Worm (Caenorhabditis elegans) whole organism, L4 larva: ENCODE measurements around the gene gcy-12.
A peak's percentile ranks its signal among the peaks of the same experiment; 100 is the strongest.

Source experiments
- F26F4.8 ChIP-seq: fragments of 200-800 bp; sonication (Bioruptor generic); conservative IDR thresholded peaks from 2 replicates; pipeline ENCODE4 v1.3.6; 2022; ENCODE audit warnings: missing genetic modification characterization, missing compliant biosample characterization
- F44E2.7 ChIP-seq: fragments of 200-800 bp; sonication (Bioruptor generic); IDR thresholded peaks from 2 replicates; pipeline ENCODE4 v2.1.2; 2022; ENCODE audit warnings: missing genetic modification characterization, missing compliant biosample characterization
- T20F7.1 ChIP-seq: fragments of 200-800 bp; sonication (Bioruptor generic); optimal IDR thresholded peaks from 2 replicates; lab custom pipeline; 2018; ENCODE audit warnings: mild to moderate bottlenecking, missing genetic modification characterization, missing compliant biosample characterization
- Y105C5A.15 ChIP-seq: fragments of 200-800 bp; sonication (Bioruptor generic); IDR thresholded peaks from 2 replicates; pipeline ENCODE4 v1.3.6; 2022; ENCODE audit warnings: missing genetic modification characterization, missing compliant biosample characterization
- Y48G9A.11 ChIP-seq: fragments of 200-800 bp; sonication (Bioruptor generic); IDR thresholded peaks from 2 replicates; pipeline ENCODE4 v1.3.6; 2022; ENCODE audit warnings: missing genetic modification reagents, missing genetic modification characterization, missing compliant biosample characterization
- Y5F2A.4 ChIP-seq: fragments of 200-800 bp; sonication (Bioruptor generic); optimal IDR thresholded peaks from 2 replicates; lab custom pipeline; 2018; ENCODE audit warnings: mild to moderate bottlenecking, missing genetic modification characterization, missing compliant biosample characterization
- aha-1 ChIP-seq: fragments of 150-350 bp; peaks from one replicate; lab custom pipeline; 2014; ENCODE audit warnings: missing biosample characterization, missing genetic modification characterization
- arid-1 ChIP-seq: fragments of 200-800 bp; sonication (Bioruptor generic); conservative IDR thresholded peaks from 2 replicates; pipeline ENCODE4 v1.3.6; 2022; ENCODE audit warnings: missing genetic modification reagents, missing genetic modification characterization, missing compliant biosample characterization
- ceh-20 ChIP-seq: fragments of 200-800 bp; sonication (Bioruptor generic); IDR thresholded peaks from 2 replicates; pipeline ENCODE4 v1.3.6; 2022; ENCODE audit warnings: missing genetic modification reagents, missing genetic modification characterization, missing compliant biosample characterization
- ceh-32 ChIP-seq: sonication (generic microtip); optimal IDR thresholded peaks from 2 replicates; lab custom pipeline; 2016; ENCODE audit warnings: mild to moderate bottlenecking, missing genetic modification characterization, missing compliant biosample characterization; ENCODE audit not compliant: poor library complexity
- ceh-44 ChIP-seq: fragments of 200-800 bp; sonication (Bioruptor generic); IDR thresholded peaks from 2 replicates; pipeline ENCODE4 v1.3.6; 2022; ENCODE audit warnings: missing genetic modification reagents, missing genetic modification characterization, missing compliant biosample characterization
- cey-2 ChIP-seq: sonication (generic microtip); optimal IDR thresholded peaks from 3 replicates; lab custom pipeline; 2017; ENCODE audit warnings: missing genetic modification characterization, mild to moderate bottlenecking, missing compliant biosample characterization, antibody characterized with exemption, borderline replicate concordance; ENCODE audit not compliant: insufficient read depth
- daf-12 ChIP-seq: fragments of 150-350 bp; optimal IDR thresholded peaks from 2 replicates; lab custom pipeline; 2014; ENCODE audit warnings: missing biosample characterization, missing genetic modification reagents, missing genetic modification characterization
- daf-16 ChIP-seq, 3 experiments: sonication (generic microtip); optimal IDR thresholded peaks; 2 replicates each; lab custom pipeline; 2016 to 2017; ENCODE audit warnings: missing genetic modification characterization in 3 of 3, missing genetic modification reagents in 3 of 3, mild to moderate bottlenecking in 2 of 3, missing compliant biosample characterization in 2 of 3, missing biosample characterization in 1 of 3, moderate library complexity in 1 of 3
- dpl-1 ChIP-seq: fragments of 150-350 bp; optimal IDR thresholded peaks from 2 replicates; lab custom pipeline; 2014; ENCODE audit warnings: missing biosample characterization, missing genetic modification reagents, missing genetic modification characterization
- egl-27 ChIP-seq: sonication (generic microtip); optimal IDR thresholded peaks from 3 replicates; lab custom pipeline; 2017; ENCODE audit warnings: missing biosample characterization, missing genetic modification reagents, missing genetic modification characterization
- egl-43 ChIP-seq: fragments of 200-800 bp; sonication (Bioruptor generic); IDR thresholded peaks from 2 replicates; pipeline ENCODE4 v1.3.6; 2022; ENCODE audit warnings: missing genetic modification reagents, missing genetic modification characterization, missing compliant biosample characterization
- gei-8 ChIP-seq: fragments of 200-800 bp; sonication (Bioruptor generic); optimal IDR thresholded peaks from 2 replicates; lab custom pipeline; 2018; ENCODE audit warnings: mild to moderate bottlenecking, missing genetic modification characterization, missing compliant biosample characterization
- hlh-11 ChIP-seq: fragments of 200-800 bp; sonication (Bioruptor generic); optimal IDR thresholded peaks from 2 replicates; lab custom pipeline; 2018; ENCODE audit warnings: mild to moderate bottlenecking, missing genetic modification characterization, missing compliant biosample characterization
- hlh-30 ChIP-seq: sonication (generic microtip); optimal IDR thresholded peaks from 2 replicates; lab custom pipeline; 2017; ENCODE audit warnings: antibody characterized with exemption, mild to moderate bottlenecking, missing genetic modification characterization, missing compliant biosample characterization; ENCODE audit not compliant: insufficient read depth
- lin-29 ChIP-seq: fragments of 200-800 bp; sonication (Bioruptor generic); IDR thresholded peaks from 2 replicates; pipeline ENCODE4 v1.3.6; 2022; ENCODE audit warnings: missing genetic modification reagents, missing genetic modification characterization, missing compliant biosample characterization
- lir-3 ChIP-seq: sonication (generic microtip); optimal IDR thresholded peaks from 2 replicates; lab custom pipeline; 2016; ENCODE audit warnings: mild to moderate bottlenecking, missing genetic modification characterization, missing compliant biosample characterization
- madf-5 ChIP-seq, 2 experiments: fragments of 200-800 bp; sonication (Bioruptor generic); IDR thresholded peaks; 2 replicates each; pipeline ENCODE4 v1.3.6; 2022; ENCODE audit warnings: missing compliant biosample characterization in 2 of 2, missing genetic modification characterization in 2 of 2
- mes-2 ChIP-seq: sonication (generic microtip); optimal IDR thresholded peaks from 2 replicates; lab custom pipeline; 2016; ENCODE audit warnings: missing genotype, mild to moderate bottlenecking, missing genetic modification characterization, missing compliant biosample characterization; ENCODE audit not compliant: poor library complexity, severe bottlenecking
- mxl-3 ChIP-seq: fragments of 200-800 bp; sonication (Bioruptor generic); optimal IDR thresholded peaks from 2 replicates; lab custom pipeline; 2018; ENCODE audit warnings: mild to moderate bottlenecking, missing genetic modification characterization, missing compliant biosample characterization
- nhr-10 ChIP-seq: fragments of 150-350 bp; optimal IDR thresholded peaks from 2 replicates; lab custom pipeline; 2014; ENCODE audit warnings: missing biosample characterization, missing genetic modification characterization
- nhr-11 ChIP-seq: fragments of 150-350 bp; optimal IDR thresholded peaks from 2 replicates; lab custom pipeline; 2014; ENCODE audit warnings: missing biosample characterization, missing genetic modification characterization
- nhr-25 ChIP-seq: sonication (generic microtip); optimal IDR thresholded peaks from 2 replicates; lab custom pipeline; 2017; ENCODE audit warnings: missing genetic modification characterization, mild to moderate bottlenecking, missing compliant biosample characterization, antibody characterized with exemption, moderate library complexity, borderline replicate concordance; ENCODE audit not compliant: insufficient read depth
- nhr-77 ChIP-seq: fragments of 150-350 bp; optimal IDR thresholded peaks from 2 replicates; lab custom pipeline; 2014; ENCODE audit warnings: missing biosample characterization, missing genetic modification characterization
- pha-4 ChIP-seq, 2 experiments: fragments of 150-350 bp in 1 of 2; fragments of 200-800 bp in 1 of 2; sonication (Bioruptor generic) in 1 of 2; IDR thresholded peaks in 1 of 2; optimal IDR thresholded peaks in 1 of 2; 2 replicates each; pipeline versions ENCODE4 v1.3.6 to Lab custom; 2014 to 2022; ENCODE audit warnings: missing genetic modification characterization in 2 of 2, missing genetic modification reagents in 2 of 2, missing biosample characterization in 1 of 2, missing compliant biosample characterization in 1 of 2
- snpc-1.2 ChIP-seq: fragments of 200-800 bp; sonication (Bioruptor generic); IDR thresholded peaks from 2 replicates; pipeline ENCODE4 v1.3.6; 2022; ENCODE audit warnings: missing genetic modification reagents, missing genetic modification characterization, missing compliant biosample characterization
- tag-97 ChIP-seq: fragments of 200-800 bp; sonication (Bioruptor generic); IDR thresholded peaks from 2 replicates; pipeline ENCODE4 v1.3.6; 2022; ENCODE audit warnings: missing genetic modification characterization, missing compliant biosample characterization
- tra-1 ChIP-seq: fragments of 200-800 bp; sonication (Bioruptor generic); IDR thresholded peaks from 2 replicates; pipeline ENCODE4 v1.3.6; 2022; ENCODE audit warnings: missing genetic modification reagents, missing genetic modification characterization, missing compliant biosample characterization
- unc-62 ChIP-seq, 3 experiments: fragments of 150-350 bp in 1 of 3; sonication (generic microtip); optimal IDR thresholded peaks in 2 of 3; peaks in 1 of 3; 1 replicate in 1 of 3; 2 replicates in 2 of 3; lab custom pipeline; 2014 to 2017; ENCODE audit warnings: missing biosample characterization in 3 of 3, missing genetic modification characterization in 3 of 3, missing genetic modification reagents in 3 of 3, missing genotype in 1 of 3
- vab-7 ChIP-seq: fragments of 200-800 bp; sonication (Bioruptor generic); IDR thresholded peaks from 2 replicates; pipeline ENCODE4 v1.3.6; 2022; ENCODE audit warnings: missing genetic modification reagents, missing genetic modification characterization, missing compliant biosample characterization
- zag-1 ChIP-seq: fragments of 150-350 bp; optimal IDR thresholded peaks from 2 replicates; lab custom pipeline; 2014; ENCODE audit warnings: missing biosample characterization, missing genetic modification characterization
- zfp-2 ChIP-seq: sonication (generic microtip); optimal IDR thresholded peaks from 2 replicates; lab custom pipeline; 2016; ENCODE audit warnings: mild to moderate bottlenecking, missing genetic modification characterization, missing compliant biosample characterization
- zfp-3 ChIP-seq: fragments of 200-800 bp; sonication (Bioruptor generic); conservative IDR thresholded peaks from 2 replicates; pipeline ENCODE4 v1.3.6; 2022; ENCODE audit warnings: missing genetic modification reagents, missing genetic modification characterization, missing compliant biosample characterization

The gcy-12 gene

DNA sequence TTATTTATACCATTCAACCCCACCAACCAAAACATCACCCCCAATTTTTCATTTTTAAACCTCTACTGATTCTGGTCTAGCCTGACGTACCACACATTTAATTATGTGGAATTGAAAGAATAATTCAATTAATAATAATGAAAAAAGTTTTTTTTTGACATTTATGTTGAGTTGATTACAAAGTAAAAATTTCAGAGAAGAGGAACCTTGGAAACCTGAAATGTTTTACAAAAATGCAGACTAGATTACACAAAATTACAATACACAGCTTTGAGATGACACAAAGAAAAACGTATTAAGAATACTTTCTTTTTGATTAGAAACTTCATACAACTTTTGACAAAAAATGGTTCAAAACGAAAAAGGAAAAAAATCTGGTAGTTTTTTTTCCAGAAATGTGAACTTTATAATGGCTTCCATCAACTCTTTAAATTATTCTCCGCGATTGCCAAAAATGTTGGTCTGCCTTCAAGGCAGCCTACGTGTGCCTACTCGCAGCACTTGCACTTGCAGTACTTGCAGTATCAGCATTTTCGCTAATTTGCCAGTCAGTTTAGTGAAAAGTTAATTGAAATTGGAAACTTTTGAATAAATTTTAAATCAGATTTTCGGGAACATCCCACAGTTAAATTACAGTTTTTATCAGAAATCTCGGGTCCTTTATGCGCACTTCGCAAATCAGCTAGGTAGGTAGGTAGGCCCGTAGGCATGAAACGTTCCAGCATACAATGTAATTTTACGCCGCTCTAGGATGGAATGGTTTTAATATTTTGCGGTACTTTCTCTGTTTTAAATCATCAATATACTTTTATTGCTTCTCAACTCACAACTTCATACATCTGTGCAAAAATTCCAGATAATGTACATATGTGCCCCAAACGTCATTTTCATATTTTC, 29.1 kb downstream of the gcy-12 start (continued):
- peak; percentile 37 for TF ChIP-seq mes-2
- TF ChIP-seq lir-3 (tag; lab: Kevin White, UChicago) = no peak
- peak; percentile 37 for TF ChIP-seq nhr-10 (tag; lab: Kevin White, UChicago)
- no peak for TF ChIP-seq hlh-30 (tag; lab: Kevin White, UChicago)
- TF ChIP-seq zfp-3 (GFP tag; lab: Robert Waterston, UW) = 0 out of 2 replicates have a peak, but pooled peaks have one; percentile 72
- TF ChIP-seq nhr-77 (tag; lab: Kevin White, UChicago) = peak; percentile 43
- no peak for TF ChIP-seq Y48G9A.11 (GFP tag; lab: Robert Waterston, UW)
- TF ChIP-seq F44E2.7 (GFP tag; lab: Robert Waterston, UW) = no peak
- TF ChIP-seq zfp-2 = no peak
- TF ChIP-seq snpc-1.2 (GFP tag; lab: Robert Waterston, UW) = no peak
- no peak for TF ChIP-seq Y5F2A.4 (GFP tag; lab: Kevin White, UChicago)
- peak; percentile 63 for TF ChIP-seq gei-8 (GFP tag; lab: Kevin White, UChicago)
- TF ChIP-seq Y105C5A.15 (GFP tag; lab: Robert Waterston, UW) = no peak
- no peak for TF ChIP-seq nhr-11
- TF ChIP-seq F26F4.8 = no peak
- no peak for TF ChIP-seq arid-1 (GFP tag; lab: Robert Waterston, UW)
- TF ChIP-seq nhr-25 (tag; lab: Kevin White, UChicago) = no peak
- TF ChIP-seq egl-27 (tag; lab: Kevin White, UChicago) = no peak
- no peak for TF ChIP-seq cey-2 (tag; lab: Kevin White, UChicago)
- no peak for TF ChIP-seq vab-7 (GFP tag; lab: Robert Waterston, UW)
- 0 out of 4 replicates have a peak, but pooled peaks of 1 of the 2 experiments have one; percentile 13 for TF ChIP-seq madf-5 (GFP tag; IDR thresholded peaks at IDR 0.05; lab: Robert Waterston, UW)
- TF ChIP-seq egl-43 (GFP tag; lab: Robert Waterston, UW) = 0 out of 2 replicates have a peak, but pooled peaks have one; percentile 43
- TF ChIP-seq zag-1 (tag; lab: Kevin White, UChicago) = no peak
- 0 out of 2 replicates have a peak, but pooled peaks have one; percentile 15 for TF ChIP-seq lin-29
- no peak for TF ChIP-seq tag-97 (GFP tag; lab: Robert Waterston, UW)
- TF ChIP-seq dpl-1 (GFP tag; lab: Kevin White, UChicago) = no peak
- peak; percentile 37; the same call in 1 of the 2 replicates for TF ChIP-seq pha-4 (GFP tag; IDR thresholded peaks at IDR 0.05; lab: Robert Waterston, UW)
- TF ChIP-seq pha-4 (tag; optimal IDR thresholded peaks at IDR 0.05; lab: Kevin White, UChicago) = no peak
- peak; percentile 15 for TF ChIP-seq T20F7.1 (GFP tag; lab: Kevin White, UChicago)
- 0 out of 2 replicates have a peak, but pooled peaks have one; percentile 12 for TF ChIP-seq ceh-20
- TF ChIP-seq, all 104 proteins: peak for 21

DNA sequence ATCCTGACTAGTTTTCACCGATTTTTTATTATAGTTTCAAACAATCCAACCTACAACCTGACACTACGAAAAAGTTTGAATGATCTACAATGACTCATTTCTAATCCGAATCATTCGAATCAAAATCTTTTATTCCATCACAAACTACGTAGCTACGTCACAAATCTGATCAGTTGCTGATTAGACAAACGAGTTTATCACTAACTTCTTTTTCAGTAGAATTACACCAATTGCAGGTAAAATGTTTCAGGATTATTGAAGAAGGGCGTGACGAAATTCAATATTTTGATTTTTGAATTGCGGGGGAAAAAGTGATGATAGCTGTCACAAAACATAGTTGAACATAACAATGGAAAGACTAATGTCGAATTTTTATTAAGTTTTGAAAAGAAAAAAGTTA, 29.7 kb downstream of the gcy-12 start:
- TF ChIP-seq lir-3 (tag; lab: Kevin White, UChicago) (no peak), ceh-32 (no peak), ceh-44 (GFP tag; lab: Robert Waterston, UW) (no peak), unc-62 (GFP tag; optimal IDR thresholded peaks at IDR 0.05 in 1 of 2; lab: Kevin White, UChicago) (no peak), unc-62 (tag; optimal IDR thresholded peaks at IDR 0.05; lab: Kevin White, UChicago) (no peak)

DNA sequence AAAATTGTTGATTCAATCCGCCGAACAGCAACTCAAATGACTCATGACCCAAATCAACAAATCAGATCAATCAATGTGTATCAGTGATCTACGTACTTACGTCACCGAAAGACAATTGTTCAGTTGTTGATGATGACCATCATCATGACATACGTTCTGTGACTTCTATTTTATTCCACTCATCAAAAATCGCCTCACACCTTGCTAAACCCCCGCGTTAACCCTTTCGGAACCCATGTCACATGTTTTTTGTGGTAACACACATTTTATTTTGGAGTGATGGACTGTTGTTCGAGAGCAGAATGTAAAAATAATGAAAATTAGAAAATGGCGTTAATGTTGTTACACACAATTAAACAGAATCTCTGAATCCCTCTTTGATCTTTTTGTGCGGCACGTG, 30.6 kb downstream of the gcy-12 start:
- TF ChIP-seq aha-1 (tag; lab: Kevin White, UChicago) = peak; percentile 62
- no peak for TF ChIP-seq daf-12 (tag; lab: Kevin White, UChicago)
- peak; percentile 62 for TF ChIP-seq hlh-30 (tag; lab: Kevin White, UChicago)
- no peak for TF ChIP-seq tra-1 (GFP tag; lab: Robert Waterston, UW)
- peak; percentile 21 for TF ChIP-seq mxl-3
- TF ChIP-seq hlh-11 (tag; lab: Kevin White, UChicago) = peak; percentile 35
- peak in 1 of 2 experiments; percentile 74 for TF ChIP-seq daf-16 (GFP tag; optimal IDR thresholded peaks at IDR 0.05; lab: Kevin White, UChicago)
- TF ChIP-seq daf-16 (tag; optimal IDR thresholded peaks at IDR 0.05; lab: Kevin White, UChicago) = no peak
